Fruit fly (Drosophila melanogaster) whole organism, embryonic: ENCODE data around the gene Rpn10.
A peak's percentile ranks its signal among the peaks of the same experiment; 100 is the strongest.

Experiments
- Aef1 ChIP-seq: fragments of 200-800 bp; sonication (Bioruptor generic); IDR thresholded peaks from 3 replicates; pipeline ENCODE4 v1.3.6; 2022; ENCODE audit warnings: missing biosample characterization, missing genetic modification characterization
- CG11504 ChIP-seq: fragments of 200-800 bp; sonication (Bioruptor generic); optimal IDR thresholded peaks from 3 replicates; lab custom pipeline; 2019; ENCODE audit warnings: missing biosample characterization, mild to moderate bottlenecking, missing genetic modification characterization, moderate library complexity
- CG12104 ChIP-seq: fragments of 200-800 bp; sonication (Bioruptor generic); optimal IDR thresholded peaks from 3 replicates; lab custom pipeline; 2016; ENCODE audit warnings: missing biosample characterization, missing genetic modification characterization
- CG12391 ChIP-seq: fragments of 200-800 bp; sonication (Bioruptor generic); optimal IDR thresholded peaks from 3 replicates; lab custom pipeline; 2018; ENCODE audit warnings: missing biosample characterization, mild to moderate bottlenecking, missing genetic modification characterization, moderate library complexity
- CG12744 ChIP-seq: fragments of 200-800 bp; sonication (Bioruptor generic); optimal IDR thresholded peaks from 2 replicates; lab custom pipeline; 2016; ENCODE audit warnings: missing biosample characterization, missing genetic modification characterization
- CG12942 ChIP-seq: fragments of 200-800 bp; sonication (Bioruptor generic); optimal IDR thresholded peaks from 3 replicates; lab custom pipeline; 2016; ENCODE audit warnings: missing biosample characterization, missing genetic modification characterization
- CG13123 ChIP-seq: fragments of 200-800 bp; sonication (Bioruptor generic); optimal IDR thresholded peaks from 2 replicates; lab custom pipeline; 2016; ENCODE audit warnings: missing biosample characterization, missing genetic modification characterization
- CG14441 ChIP-seq: fragments of 200-800 bp; sonication (Bioruptor generic); IDR thresholded peaks from 2 replicates; pipeline ENCODE4 v1.3.6; 2022; ENCODE audit warnings: missing biosample characterization, missing genetic modification characterization
- CG15011 ChIP-seq: fragments of 200-800 bp; sonication (Bioruptor generic); optimal IDR thresholded peaks from 3 replicates; lab custom pipeline; 2018; ENCODE audit warnings: missing biosample characterization, mild to moderate bottlenecking, missing genetic modification characterization
- CG15514 ChIP-seq: fragments of 200-800 bp; sonication (Bioruptor generic); optimal IDR thresholded peaks from 3 replicates; lab custom pipeline; 2017; ENCODE audit warnings: missing biosample characterization, missing genetic modification characterization, mild to moderate bottlenecking, moderate library complexity, missing genetic modification reagents
- CG15601 ChIP-seq: fragments of 200-800 bp; sonication (Bioruptor generic); optimal IDR thresholded peaks from 3 replicates; lab custom pipeline; 2019; ENCODE audit warnings: missing biosample characterization, mild to moderate bottlenecking, missing genetic modification characterization, moderate library complexity
- CG16813 ChIP-seq: fragments of 200-800 bp; sonication (Bioruptor generic); IDR thresholded peaks from 3 replicates; pipeline ENCODE4 v1.3.6; 2022; ENCODE audit warnings: missing biosample characterization, missing genetic modification characterization; ENCODE audit not compliant: partially characterized antibody
- CG18599 ChIP-seq: fragments of 200-800 bp; sonication (Bioruptor generic); optimal IDR thresholded peaks from 3 replicates; lab custom pipeline; 2017; ENCODE audit warnings: missing biosample characterization, missing genetic modification characterization, mild to moderate bottlenecking, moderate library complexity, missing genetic modification reagents
- CG2199 ChIP-seq: fragments of 200-800 bp; sonication (Bioruptor generic); IDR thresholded peaks from 3 replicates; pipeline ENCODE4 v1.3.6; 2022; ENCODE audit warnings: missing biosample characterization, missing genetic modification characterization
- CG2712 ChIP-seq: fragments of 200-800 bp; optimal IDR thresholded peaks from 3 replicates; lab custom pipeline; 2019; ENCODE audit warnings: missing biosample characterization, mild to moderate bottlenecking, missing genetic modification characterization, moderate library complexity
- CG32532 ChIP-seq: fragments of 200-800 bp; sonication (Bioruptor generic); IDR thresholded peaks from 2 replicates; pipeline ENCODE4 v1.3.6; 2022; ENCODE audit warnings: missing biosample characterization, missing genetic modification characterization
- CG32767 ChIP-seq: fragments of 200-800 bp; sonication (Bioruptor generic); IDR thresholded peaks from 2 replicates; pipeline ENCODE4 v1.3.6; 2022; ENCODE audit warnings: missing biosample characterization, missing genetic modification characterization
- CG7357 ChIP-seq: fragments of 200-800 bp; sonication (Bioruptor generic); IDR thresholded peaks from 3 replicates; pipeline ENCODE4 v1.3.6; 2022; ENCODE audit warnings: missing biosample characterization, missing genetic modification characterization
- D ChIP-seq, 2 experiments: fragments of 200-800 bp in 1 of 2; fragments of >200 bp in 1 of 2; sonication (Bioruptor generic) in 1 of 2; optimal IDR thresholded peaks; 2 replicates in 1 of 2; 3 replicates in 1 of 2; lab custom pipeline; 2017; ENCODE audit warnings: mild to moderate bottlenecking in 1 of 2, missing biosample characterization in 1 of 2, missing genetic modification characterization in 1 of 2, missing genetic modification reagents in 1 of 2
- Dbx ChIP-seq: fragments of 200-800 bp; sonication (Bioruptor generic); IDR thresholded peaks from 3 replicates; pipeline ENCODE4 v1.3.6; 2022; ENCODE audit warnings: missing biosample characterization, missing genetic modification characterization
- Dll ChIP-seq: fragments of 200-800 bp; sonication (Bioruptor generic); IDR thresholded peaks from 4 replicates; pipeline ENCODE4 v1.3.6; 2022; ENCODE audit warnings: missing biosample characterization, missing genetic modification characterization; ENCODE audit not compliant: partially characterized antibody
- Doc2 ChIP-seq: fragments of 200-800 bp; sonication (Bioruptor generic); IDR thresholded peaks from 2 replicates; pipeline ENCODE4 v1.3.6; 2022; ENCODE audit warnings: missing biosample characterization, missing genetic modification characterization
- Drgx ChIP-seq: fragments of 200-800 bp; sonication (Bioruptor generic); IDR thresholded peaks from 2 replicates; pipeline ENCODE4 v1.3.6; 2022; ENCODE audit warnings: missing biosample characterization, missing genetic modification characterization
- HHEX ChIP-seq: fragments of 200-800 bp; sonication (Bioruptor generic); optimal IDR thresholded peaks from 3 replicates; lab custom pipeline; 2017; ENCODE audit warnings: missing biosample characterization, mild to moderate bottlenecking, missing genetic modification characterization, missing genetic modification reagents
- Hey ChIP-seq: fragments of 200-800 bp; sonication (Bioruptor generic); optimal IDR thresholded peaks from 3 replicates; lab custom pipeline; 2018; ENCODE audit warnings: missing biosample characterization, mild to moderate bottlenecking, missing genetic modification characterization
- Kr ChIP-seq: fragments of 200-800 bp; sonication (Bioruptor generic); optimal IDR thresholded peaks from 2 replicates; lab custom pipeline; 2017; ENCODE audit warnings: missing biosample characterization, mild to moderate bottlenecking, missing genetic modification characterization
- Max ChIP-seq: fragments of 200-800 bp; sonication (Bioruptor generic); optimal IDR thresholded peaks from 2 replicates; lab custom pipeline; 2016; ENCODE audit warnings: missing biosample characterization, mild to moderate bottlenecking, missing genetic modification characterization
- Pdp1 ChIP-seq, 2 experiments: fragments of 200-800 bp; sonication (Bioruptor generic); optimal IDR thresholded peaks; 3 replicates each; lab custom pipeline; 2016; ENCODE audit warnings: missing biosample characterization in 2 of 2, missing genetic modification characterization in 2 of 2, mild to moderate bottlenecking in 1 of 2, moderate library complexity in 1 of 2
- Rfx ChIP-seq: fragments of 200-800 bp; sonication (Bioruptor generic); IDR thresholded peaks from 2 replicates; pipeline ENCODE4 v1.3.6; 2022; ENCODE audit warnings: missing biosample characterization, missing genetic modification characterization
- Stat92E ChIP-seq, 3 experiments: fragments of >200 bp in 2 of 3; fragments of 200-800 bp in 1 of 3; sonication (Bioruptor generic) in 1 of 3; optimal IDR thresholded peaks; 2 replicates each; lab custom pipeline; 2017 to 2019; ENCODE audit warnings: missing biosample characterization in 3 of 3, missing genetic modification characterization in 3 of 3, mild to moderate bottlenecking in 1 of 3, moderate library complexity in 1 of 3
- TFAM ChIP-seq: fragments of 200-800 bp; sonication (Bioruptor generic); optimal IDR thresholded peaks from 2 replicates; lab custom pipeline; 2017; ENCODE audit warnings: missing biosample characterization, missing genetic modification characterization, inconsistent platforms
- Usf ChIP-seq: fragments of 200-800 bp; sonication (Bioruptor generic); optimal IDR thresholded peaks from 2 replicates; lab custom pipeline; 2017; ENCODE audit warnings: missing genotype, missing biosample characterization, missing genetic modification characterization
- amos ChIP-seq: fragments of 200-800 bp; sonication (Bioruptor generic); IDR thresholded peaks from 2 replicates; pipeline ENCODE4 v1.3.6; 2022; ENCODE audit warnings: missing biosample characterization, missing genetic modification characterization; ENCODE audit not compliant: partially characterized antibody
- cg ChIP-seq: fragments of 200-800 bp; sonication (Bioruptor generic); optimal IDR thresholded peaks from 3 replicates; lab custom pipeline; 2019; ENCODE audit warnings: missing biosample characterization, mild to moderate bottlenecking, missing genetic modification characterization, moderate library complexity
- chm ChIP-seq: fragments of 200-800 bp; sonication (Bioruptor generic); IDR thresholded peaks from 2 replicates; pipeline ENCODE4 v1.3.6; 2022; ENCODE audit warnings: missing biosample characterization, missing genetic modification characterization
- gce ChIP-seq: fragments of 200-800 bp; sonication (Bioruptor generic); IDR thresholded peaks from 3 replicates; pipeline ENCODE4 v1.3.6; 2022; ENCODE audit warnings: missing biosample characterization, missing genetic modification characterization
- ken ChIP-seq: fragments of 200-800 bp; sonication (Bioruptor generic); IDR thresholded peaks from 3 replicates; pipeline ENCODE4 v1.3.6; 2022; ENCODE audit warnings: missing biosample characterization, missing genetic modification characterization
- luna ChIP-seq: fragments of 200-800 bp; sonication (Bioruptor generic); optimal IDR thresholded peaks from 2 replicates; lab custom pipeline; 2016; ENCODE audit warnings: missing biosample characterization, missing genetic modification characterization
- maf-S ChIP-seq: fragments of 200-800 bp; sonication (Bioruptor generic); optimal IDR thresholded peaks from 2 replicates; lab custom pipeline; 2016; ENCODE audit warnings: missing biosample characterization, missing genetic modification characterization
- mld ChIP-seq: fragments of 200-800 bp; sonication (Bioruptor generic); IDR thresholded peaks from 3 replicates; pipeline ENCODE4 v1.3.6; 2022; ENCODE audit warnings: missing biosample characterization, missing genetic modification characterization; ENCODE audit not compliant: partially characterized antibody
- org-1 ChIP-seq: fragments of 200-800 bp; sonication (Bioruptor generic); optimal IDR thresholded peaks from 2 replicates; lab custom pipeline; 2017; ENCODE audit warnings: missing biosample characterization, missing genetic modification characterization
- prd ChIP-seq, 3 experiments: fragments of >200 bp in 2 of 3; fragments of 200-800 bp in 1 of 3; sonication (Bioruptor generic) in 1 of 3; optimal IDR thresholded peaks in 2 of 3; IDR thresholded peaks in 1 of 3; 2 replicates in 2 of 3; 3 replicates in 1 of 3; pipeline versions ENCODE4 v1.3.6 to Lab custom; 2017 to 2022; ENCODE audit warnings: missing biosample characterization in 1 of 3, missing genetic modification characterization in 1 of 3
- ro ChIP-seq: fragments of 200-800 bp; sonication (Bioruptor generic); IDR thresholded peaks from 2 replicates; pipeline ENCODE4 v1.3.6; 2022; ENCODE audit warnings: missing biosample characterization, missing genetic modification characterization
- slou ChIP-seq: fragments of 200-800 bp; sonication (Bioruptor generic); optimal IDR thresholded peaks from 3 replicates; lab custom pipeline; 2016; ENCODE audit warnings: missing biosample characterization, missing genetic modification characterization
- ttk ChIP-seq: fragments of 200-800 bp; sonication (Bioruptor generic); IDR thresholded peaks from 2 replicates; pipeline ENCODE4 v2.1.2; 2022; ENCODE audit warnings: missing biosample characterization, missing genetic modification characterization
- unc-4 ChIP-seq: fragments of 200-800 bp; sonication (Bioruptor generic); IDR thresholded peaks from 2 replicates; pipeline ENCODE4 v1.3.6; 2022; ENCODE audit warnings: missing biosample characterization, missing genetic modification characterization; ENCODE audit not compliant: partially characterized antibody
- usp ChIP-seq: fragments of >200 bp; optimal IDR thresholded peaks from 2 replicates; lab custom pipeline; 2017; ENCODE audit warnings: missing biosample characterization, missing genetic modification characterization
- zf30C ChIP-seq: fragments of 200-800 bp; sonication (Bioruptor generic); optimal IDR thresholded peaks from 3 replicates; lab custom pipeline; 2018; ENCODE audit warnings: missing biosample characterization, mild to moderate bottlenecking, missing genetic modification characterization

Rpn10 gene

dm6 chr3L:21509488-21510122 is 27.2 kb upstream of the Rpn10 start (continued):
- TF ChIP-seq HHEX (no peak), unc-4 (GFP tag; lab: Robert Waterston, UW) (no peak), ken (GFP tag; lab: Robert Waterston, UW) (no peak), Kr (GFP tag; lab: Kevin White, UChicago) (no peak), org-1 (GFP tag; lab: Kevin White, UChicago) (no peak), gce (GFP tag; lab: Robert Waterston, UW) (no peak), usp (GFP tag; lab: Kevin White, UChicago) (no peak), amos (GFP tag; lab: Robert Waterston, UW) (no peak), luna (GFP tag; lab: Kevin White, UChicago) (no peak), Stat92E (GFP tag; optimal IDR thresholded peaks at IDR 0.05; lab: Kevin White, UChicago) (no peak), Drgx (peak; percentile 36; the same call in 1 of the 2 replicates), CG7357 (GFP tag; lab: Robert Waterston, UW) (no peak), CG13123 (no peak), Usf (GFP tag; lab: Kevin White, UChicago) (no peak), Max (GFP tag; lab: Kevin White, UChicago) (peak; percentile 4), TFAM (GFP tag; lab: Kevin White, UChicago) (no peak), chm (GFP tag; lab: Robert Waterston, UW) (no peak), Doc2 (GFP tag; lab: Robert Waterston, UW) (no peak), CG16813 (GFP tag; lab: Robert Waterston, UW) (no peak), slou (GFP tag; lab: Kevin White, UChicago) (no peak), CG14441 (GFP tag; lab: Robert Waterston, UW) (no peak), CG15601 (tag; lab: Kevin White, UChicago) (no peak), CG32532 (GFP tag; lab: Robert Waterston, UW) (0 out of 2 replicates have a peak, but pooled peaks have one; percentile 23), CG32767 (GFP tag; lab: Robert Waterston, UW) (no peak), cg (GFP tag; lab: Kevin White, UChicago) (no peak), CG18599 (GFP tag; lab: Kevin White, UChicago) (peak; percentile 35), ro (GFP tag; lab: Robert Waterston, UW) (no peak), CG15514 (GFP tag; lab: Kevin White, UChicago) (peak; percentile 1), CG2712 (tag; lab: Kevin White, UChicago) (peak; percentile 51), Aef1 (GFP tag; lab: Robert Waterston, UW) (no peak), CG12942 (GFP tag; lab: Kevin White, UChicago) (no peak), mld (GFP tag; lab: Robert Waterston, UW) (no peak), Hey (tag; lab: Kevin White, UChicago) (no peak), Dbx (GFP tag; lab: Robert Waterston, UW) (0 out of 3 replicates have a peak, but pooled peaks have one; percentile 24), Pdp1 (GFP tag; optimal IDR thresholded peaks at IDR 0.05; lab: Kevin White, UChicago) (peak; percentile 10 to 36), CG12391 (tag; lab: Kevin White, UChicago) (peak; percentile 53), CG15011 (no peak), prd (optimal IDR thresholded peaks at IDR 0.05; lab: Kevin White, UChicago) (no peak), prd (GFP tag; IDR thresholded peaks at IDR 0.05; lab: Robert Waterston, UW) (peak; percentile 53; the same call in 2 of the 3 replicates), ttk (GFP tag; lab: Robert Waterston, UW) (no peak), zf30C (GFP tag; lab: Kevin White, UChicago) (peak; percentile 82), CG2199 (GFP tag; lab: Robert Waterston, UW) (no peak), maf-S (GFP tag; lab: Kevin White, UChicago) (peak; percentile 12), Dll (GFP tag; lab: Robert Waterston, UW) (0 out of 4 replicates have a peak, but pooled peaks have one; percentile 18), CG11504 (tag; lab: Kevin White, UChicago) (peak; percentile 62), CG12104 (GFP tag; lab: Kevin White, UChicago) (no peak), D (optimal IDR thresholded peaks at IDR 0.05; lab: Kevin White, UChicago) (no peak), D (GFP tag; optimal IDR thresholded peaks at IDR 0.05; lab: Kevin White, UChicago) (no peak), CG12744 (GFP tag; lab: Kevin White, UChicago) (no peak), Rfx (GFP tag; lab: Robert Waterston, UW) (peak; percentile 66)
